Fruit fly (Drosophila melanogaster): Measurements from ENCODE around the gene CG15443.

The CG15443 gene

dm6 chr2L:4417982-4418381 lies 45.3 kb downstream of the CG15443 start (continued):
- TF ChIP-seq CG31388 (GFP tag; optimal IDR thresholded peaks at IDR 0.05): no peak
- TF ChIP-seq CG14710 (tag; optimal IDR thresholded peaks at IDR 0.05): no peak
- TF ChIP-seq Dad (GFP tag; optimal IDR thresholded peaks at IDR 0.05): no peak
- TF ChIP-seq chm (GFP tag; IDR thresholded peaks at IDR 0.05): no peak
- no peak for TF ChIP-seq eyg (GFP tag; optimal IDR thresholded peaks at IDR 0.05)
- TF ChIP-seq CG9797 (GFP tag; optimal IDR thresholded peaks at IDR 0.05): no peak
- no peak for TF ChIP-seq org-1 (GFP tag; optimal IDR thresholded peaks at IDR 0.05)
- no peak for TF ChIP-seq Atf3 (GFP tag; optimal IDR thresholded peaks at IDR 0.05)
- no peak for TF ChIP-seq caup (GFP tag; optimal IDR thresholded peaks at IDR 0.05; ENCODE audit: severe bottlenecking)
- TF ChIP-seq crol (GFP tag; IDR thresholded peaks at IDR 0.05): no peak
- TF ChIP-seq Eip74EF (GFP tag; optimal IDR thresholded peaks at IDR 0.05): no peak
- no peak for TF ChIP-seq MESR4 (GFP tag; optimal IDR thresholded peaks at IDR 0.05)
- no peak for TF ChIP-seq CG1647 (GFP tag; optimal IDR thresholded peaks at IDR 0.05)
- 0 out of 2 replicates have a peak, but pooled peaks have one; percentile 17 for TF ChIP-seq Lim3 (GFP tag; IDR thresholded peaks at IDR 0.05)
- no peak for TF ChIP-seq CG15514 (GFP tag; optimal IDR thresholded peaks at IDR 0.05)
- TF ChIP-seq Pdp1 (GFP tag; optimal IDR thresholded peaks at IDR 0.05): peak in 1 of 2 experiments; percentile 10
- no peak for TF ChIP-seq CG8924 (tag; optimal IDR thresholded peaks at IDR 0.05)
- no peak for TF ChIP-seq bowl (GFP tag; IDR thresholded peaks at IDR 0.05)
- TF ChIP-seq grau (tag; optimal IDR thresholded peaks at IDR 0.05): no peak
- TF ChIP-seq CG10565 (GFP tag; optimal IDR thresholded peaks at IDR 0.05): no peak
- TF ChIP-seq pho (GFP tag; optimal IDR thresholded peaks at IDR 0.05): no peak
- TF ChIP-seq CG12744 (GFP tag; optimal IDR thresholded peaks at IDR 0.05): no peak
- peak; percentile 96 for TF ChIP-seq CG10979 (tag; optimal IDR thresholded peaks at IDR 0.05)
- no peak for TF ChIP-seq gro (GFP tag; optimal IDR thresholded peaks at IDR 0.05)
- TF ChIP-seq CG1832 (GFP tag; optimal IDR thresholded peaks at IDR 0.05): peak; percentile 34
- no peak for TF ChIP-seq maf-S (GFP tag; optimal IDR thresholded peaks at IDR 0.05)
- TF ChIP-seq Oaz (GFP tag; IDR thresholded peaks at IDR 0.05): 0 out of 2 replicates have a peak, but pooled peaks have one; percentile 27
- TF ChIP-seq lilli (GFP tag; optimal IDR thresholded peaks at IDR 0.05): no peak
- no peak for TF ChIP-seq sim (GFP tag; IDR thresholded peaks at IDR 0.05)
- TF ChIP-seq Tbp (GFP tag; optimal IDR thresholded peaks at IDR 0.05): no peak
- no peak for TF ChIP-seq Fer2 (tag; optimal IDR thresholded peaks at IDR 0.05)
- no peak for TF ChIP-seq zfh2 (GFP tag; optimal IDR thresholded peaks at IDR 0.05)
- TF ChIP-seq Optix (GFP tag; IDR thresholded peaks at IDR 0.05): peak; percentile 32; the same call in 1 of the 3 replicates
- 0 out of 3 replicates have a peak, but pooled peaks have one; percentile 16 for TF ChIP-seq zfh1 (GFP tag; IDR thresholded peaks at IDR 0.05)
- no peak for TF ChIP-seq Meics (GFP tag; optimal IDR thresholded peaks at IDR 0.05)
- no peak for TF ChIP-seq CG18619 (GFP tag; optimal IDR thresholded peaks at IDR 0.05)
- no peak for TF ChIP-seq mld (GFP tag; IDR thresholded peaks at IDR 0.05; ENCODE audit: partially characterized antibody)
- no peak for TF ChIP-seq Gug (GFP tag; IDR thresholded peaks at IDR 0.05)
- TF ChIP-seq CG7357 (GFP tag; IDR thresholded peaks at IDR 0.05): no peak
- TF ChIP-seq ssp (GFP tag; IDR thresholded peaks at IDR 0.05): 0 out of 2 replicates have a peak, but pooled peaks have one; percentile 22
- no peak for TF ChIP-seq insv (GFP tag; optimal IDR thresholded peaks at IDR 0.05)
- no peak for TF ChIP-seq bsh (GFP tag; optimal IDR thresholded peaks at IDR 0.05)
- no peak for TF ChIP-seq CG34376 (GFP tag; optimal IDR thresholded peaks at IDR 0.05)
- no peak for TF ChIP-seq zen (tag; optimal IDR thresholded peaks at IDR 0.05)
- peak; percentile 25 for TF ChIP-seq CG1603 (tag; optimal IDR thresholded peaks at IDR 0.05)
- no peak for TF ChIP-seq Lhr (GFP tag; optimal IDR thresholded peaks at IDR 0.05)
- no peak for TF ChIP-seq CG2120 (GFP tag; optimal IDR thresholded peaks at IDR 0.05)
- TF ChIP-seq CG10959 (GFP tag; IDR thresholded peaks at IDR 0.05): peak; percentile 34; the same call in 1 of the 2 replicates
- TF ChIP-seq CG14667 (GFP tag; IDR thresholded peaks at IDR 0.05): peak; percentile 32; the same call in 1 of the 2 replicates
- TF ChIP-seq twi (tag; optimal IDR thresholded peaks at IDR 0.05): no peak
- peak; percentile 18 for TF ChIP-seq lab (GFP tag; optimal IDR thresholded peaks at IDR 0.05)

Data from whole organism, embryonic.